Fruit fly (Drosophila melanogaster) Kc167 (cell line): ENCODE results near the gene CG9926.

Experiments used
- Myc ChIP-seq: fragments of >200 bp; optimal IDR thresholded peaks from 2 replicates; lab custom pipeline; 2017; ENCODE audit warnings: missing external identifiers
- psq ChIP-seq: fragments of >200 bp; optimal IDR thresholded peaks from 2 replicates; lab custom pipeline; 2017; ENCODE audit warnings: missing external identifiers
- ttk ChIP-seq: sonication (Bioruptor generic); optimal IDR thresholded peaks from 2 replicates; lab custom pipeline; 2017; ENCODE audit warnings: missing external identifiers

DNA sequence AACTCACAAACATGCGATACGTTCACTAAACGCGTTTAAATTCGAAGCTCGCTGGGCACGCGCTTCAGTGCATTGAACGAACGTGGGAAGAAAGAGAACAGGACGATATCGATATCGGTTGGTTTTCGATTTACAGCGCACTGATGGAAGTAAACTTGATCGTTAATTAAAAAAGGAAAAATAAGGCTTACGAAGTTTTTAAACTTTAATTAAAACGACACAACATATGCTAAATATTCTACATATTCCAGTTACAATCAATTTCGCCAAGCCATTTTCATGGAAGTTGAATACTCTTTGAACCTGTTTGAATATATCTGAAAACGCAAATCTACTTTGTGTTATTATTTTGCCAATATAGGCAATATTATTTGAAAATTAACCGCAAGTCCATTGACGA is 13.1 kb upstream of the CG9926 start, which contains the start of gene Kots:
- TF ChIP-seq Myc (lab: Kevin White, UChicago) (no peak), ttk (lab: Kevin White, UChicago) (no peak), psq (lab: Kevin White, UChicago) (no peak)
